Worm (Caenorhabditis elegans): ENCODE measurements around the gene F29B9.11.

ce11 chrIV:4665079-4665478, 5.1 kb upstream of the F29B9.11 start, which contains the start of gene F29B9.1:
- TF ChIP-seq elt-3 (tag; optimal IDR thresholded peaks at IDR 0.05) (no peak), zip-4 (GFP tag; optimal IDR thresholded peaks at IDR 0.05) (no peak), ama-1 (optimal IDR thresholded peaks at IDR 0.05) (no peak), efl-3 (GFP tag; optimal IDR thresholded peaks at IDR 0.05) (no peak), nhr-237 (tag; optimal IDR thresholded peaks at IDR 0.05) (no peak), alr-1 (tag; optimal IDR thresholded peaks at IDR 0.05; ENCODE audit: borderline replicate concordance) (no peak), nhr-77 (tag; optimal IDR thresholded peaks at IDR 0.05) (no peak), snpc-4 (tag; optimal IDR thresholded peaks at IDR 0.05) (no peak), aly-2 (tag; optimal IDR thresholded peaks at IDR 0.05) (no peak), lin-35 (GFP tag; optimal IDR thresholded peaks at IDR 0.05) (no peak)

All from whole organism, L1 larva.